Fruit fly (Drosophila melanogaster) whole organism, embryonic: ENCODE results near the gene ClC-c.

Experiments used
- Antp ChIP-seq: fragments of 200-800 bp; sonication (Bioruptor generic); optimal IDR thresholded peaks from 3 replicates; lab custom pipeline; 2016; ENCODE audit warnings: missing biosample characterization, missing genetic modification characterization
- Atf3 ChIP-seq: fragments of 200-800 bp; sonication (Bioruptor generic); optimal IDR thresholded peaks from 3 replicates; lab custom pipeline; 2016; ENCODE audit warnings: missing biosample characterization, missing genetic modification characterization
- CG10565 ChIP-seq: fragments of 200-800 bp; sonication (Bioruptor generic); optimal IDR thresholded peaks from 3 replicates; lab custom pipeline; 2016; ENCODE audit warnings: missing biosample characterization, mild to moderate bottlenecking, missing genetic modification characterization
- CG13123 ChIP-seq: fragments of 200-800 bp; sonication (Bioruptor generic); optimal IDR thresholded peaks from 2 replicates; lab custom pipeline; 2016; ENCODE audit warnings: missing biosample characterization, missing genetic modification characterization
- CG13775 ChIP-seq: fragments of 200-800 bp; sonication (Bioruptor generic); optimal IDR thresholded peaks from 3 replicates; lab custom pipeline; 2017; ENCODE audit warnings: missing biosample characterization, mild to moderate bottlenecking, missing genetic modification characterization
- CG14050 ChIP-seq: fragments of 200-800 bp; sonication (Bioruptor generic); IDR thresholded peaks from 3 replicates; pipeline ENCODE4 v1.3.6; 2022; ENCODE audit warnings: missing biosample characterization, missing genetic modification characterization
- CG15073 ChIP-seq: fragments of 200-800 bp; sonication (Bioruptor generic); optimal IDR thresholded peaks from 2 replicates; lab custom pipeline; 2016; ENCODE audit warnings: missing biosample characterization, missing genetic modification characterization
- CG1529 ChIP-seq: fragments of 200-800 bp; sonication (Bioruptor generic); optimal IDR thresholded peaks from 3 replicates; lab custom pipeline; 2018; ENCODE audit warnings: missing biosample characterization, missing genetic modification characterization
- CG1603 ChIP-seq: fragments of 200-800 bp; sonication (Bioruptor generic); optimal IDR thresholded peaks from 2 replicates; lab custom pipeline; 2019; ENCODE audit warnings: missing biosample characterization, mild to moderate bottlenecking, missing genetic modification characterization, moderate library complexity
- CG16815 ChIP-seq: fragments of 200-800 bp; sonication (Bioruptor generic); optimal IDR thresholded peaks from 3 replicates; lab custom pipeline; 2017; ENCODE audit warnings: missing biosample characterization, mild to moderate bottlenecking, missing genetic modification characterization
- CG17612 ChIP-seq: fragments of 200-800 bp; sonication (Bioruptor generic); IDR thresholded peaks from 2 replicates; pipeline ENCODE4 v1.3.6; 2022; ENCODE audit warnings: missing biosample characterization, missing genetic modification characterization
- CG2120 ChIP-seq: fragments of 200-800 bp; sonication (Bioruptor generic); optimal IDR thresholded peaks from 3 replicates; lab custom pipeline; 2016; ENCODE audit warnings: missing biosample characterization, missing genetic modification characterization
- CG2199 ChIP-seq: fragments of 200-800 bp; sonication (Bioruptor generic); IDR thresholded peaks from 3 replicates; pipeline ENCODE4 v1.3.6; 2022; ENCODE audit warnings: missing biosample characterization, missing genetic modification characterization
- CG2202 ChIP-seq: fragments of 200-800 bp; sonication (Bioruptor generic); optimal IDR thresholded peaks from 2 replicates; lab custom pipeline; 2018; ENCODE audit warnings: missing biosample characterization, mild to moderate bottlenecking, missing genetic modification characterization
- CG34224 ChIP-seq: fragments of 200-800 bp; sonication (Bioruptor generic); IDR thresholded peaks from 3 replicates; pipeline ENCODE4 v1.3.6; 2022; ENCODE audit warnings: missing biosample characterization, missing genetic modification characterization; ENCODE audit not compliant: partially characterized antibody
- CG7839 ChIP-seq: fragments of 200-800 bp; sonication (Bioruptor generic); optimal IDR thresholded peaks from 3 replicates; lab custom pipeline; 2018; ENCODE audit warnings: missing biosample characterization, mild to moderate bottlenecking, missing genetic modification characterization, moderate library complexity
- CG9727 ChIP-seq: fragments of 200-800 bp; sonication (Bioruptor generic); optimal IDR thresholded peaks from 3 replicates; lab custom pipeline; 2017; ENCODE audit warnings: missing biosample characterization, mild to moderate bottlenecking, missing genetic modification characterization
- CkIIα-i1 ChIP-seq: fragments of 200-800 bp; sonication (Bioruptor generic); IDR thresholded peaks from 2 replicates; pipeline ENCODE4 v1.3.6; 2022; ENCODE audit warnings: missing biosample characterization, missing genetic modification characterization
- Doc2 ChIP-seq: fragments of 200-800 bp; sonication (Bioruptor generic); IDR thresholded peaks from 2 replicates; pipeline ENCODE4 v1.3.6; 2022; ENCODE audit warnings: missing biosample characterization, missing genetic modification characterization
- Fer3 ChIP-seq: fragments of 200-800 bp; sonication (Bioruptor generic); optimal IDR thresholded peaks from 2 replicates; lab custom pipeline; 2018; ENCODE audit warnings: missing biosample characterization, mild to moderate bottlenecking, missing genetic modification characterization, moderate library complexity
- HmgD ChIP-seq: fragments of 200-800 bp; sonication (Bioruptor generic); optimal IDR thresholded peaks from 3 replicates; lab custom pipeline; 2016; ENCODE audit warnings: missing biosample characterization, missing genetic modification characterization
- Lpt ChIP-seq: fragments of >200 bp; optimal IDR thresholded peaks from 2 replicates; lab custom pipeline; 2018; ENCODE audit warnings: missing biosample characterization, missing genetic modification characterization
- Meics ChIP-seq: fragments of 200-800 bp; sonication (Bioruptor generic); optimal IDR thresholded peaks from 2 replicates; lab custom pipeline; 2017; ENCODE audit warnings: missing biosample characterization, mild to moderate bottlenecking, missing genetic modification characterization
- Nf-YA ChIP-seq: fragments of 200-800 bp; sonication (Bioruptor generic); IDR thresholded peaks from 2 replicates; pipeline ENCODE4 v1.3.6; 2022; ENCODE audit warnings: missing biosample characterization, missing genetic modification characterization
- Optix ChIP-seq: fragments of 200-800 bp; sonication (Bioruptor generic); IDR thresholded peaks from 3 replicates; pipeline ENCODE4 v1.3.6; 2022; ENCODE audit warnings: missing biosample characterization, missing genetic modification characterization
- Poxn ChIP-seq: fragments of 200-800 bp; sonication (Bioruptor generic); IDR thresholded peaks from 2 replicates; pipeline ENCODE4 v1.3.6; 2022; ENCODE audit warnings: missing biosample characterization, missing genetic modification characterization
- Scr ChIP-seq: fragments of 200-800 bp; sonication (Bioruptor generic); IDR thresholded peaks from 2 replicates; pipeline ENCODE4 v1.3.6; 2022; ENCODE audit warnings: missing biosample characterization, missing genetic modification characterization; ENCODE audit not compliant: partially characterized antibody
- abd-A ChIP-seq: fragments of 200-800 bp; sonication (Bioruptor generic); optimal IDR thresholded peaks from 3 replicates; lab custom pipeline; 2019; ENCODE audit warnings: missing biosample characterization, mild to moderate bottlenecking, missing genetic modification characterization, moderate library complexity
- ash1 ChIP-seq: fragments of 200-800 bp; sonication (Bioruptor generic); optimal IDR thresholded peaks from 2 replicates; lab custom pipeline; 2018; ENCODE audit warnings: missing biosample characterization, mild to moderate bottlenecking, missing genetic modification characterization
- cg ChIP-seq: fragments of 200-800 bp; sonication (Bioruptor generic); optimal IDR thresholded peaks from 3 replicates; lab custom pipeline; 2019; ENCODE audit warnings: missing biosample characterization, mild to moderate bottlenecking, missing genetic modification characterization, moderate library complexity
- chif ChIP-seq, 2 experiments: fragments of 200-800 bp; sonication (Bioruptor generic); optimal IDR thresholded peaks; 3 replicates each; lab custom pipeline; 2016; ENCODE audit warnings: missing biosample characterization in 2 of 2, missing genetic modification characterization in 2 of 2
- crp ChIP-seq, 2 experiments: fragments of 200-800 bp; sonication (Bioruptor generic); optimal IDR thresholded peaks; 2 replicates in 1 of 2; 3 replicates in 1 of 2; lab custom pipeline; 2017; ENCODE audit warnings: missing biosample characterization in 2 of 2, missing genetic modification characterization in 2 of 2, mild to moderate bottlenecking in 1 of 2, moderate library complexity in 1 of 2
- cwo ChIP-seq: fragments of 200-800 bp; sonication (Bioruptor generic); optimal IDR thresholded peaks from 3 replicates; lab custom pipeline; 2017; ENCODE audit warnings: missing biosample characterization, missing genetic modification characterization, mild to moderate bottlenecking, moderate library complexity, missing genetic modification reagents
- dimm ChIP-seq: fragments of 200-800 bp; sonication (Bioruptor generic); IDR thresholded peaks from 2 replicates; pipeline ENCODE4 v1.3.6; 2022; ENCODE audit warnings: missing biosample characterization, missing genetic modification characterization
- dm ChIP-seq: fragments of 200-800 bp; sonication (Bioruptor generic); optimal IDR thresholded peaks from 3 replicates; lab custom pipeline; 2016; ENCODE audit warnings: missing biosample characterization, missing genetic modification characterization
- dmrt11E ChIP-seq: fragments of 200-800 bp; sonication (Bioruptor generic); optimal IDR thresholded peaks from 3 replicates; lab custom pipeline; 2018; ENCODE audit warnings: missing biosample characterization, mild to moderate bottlenecking, missing genetic modification characterization, moderate library complexity
- fru ChIP-seq: fragments of >200 bp; optimal IDR thresholded peaks from 2 replicates; lab custom pipeline; 2017
- gce ChIP-seq: fragments of 200-800 bp; sonication (Bioruptor generic); IDR thresholded peaks from 3 replicates; pipeline ENCODE4 v1.3.6; 2022; ENCODE audit warnings: missing biosample characterization, missing genetic modification characterization
- her ChIP-seq: fragments of 200-800 bp; sonication (Bioruptor generic); optimal IDR thresholded peaks from 2 replicates; lab custom pipeline; 2016; ENCODE audit warnings: missing biosample characterization, missing genetic modification characterization
- mam ChIP-seq: fragments of 200-800 bp; sonication (Bioruptor generic); optimal IDR thresholded peaks from 3 replicates; lab custom pipeline; 2016; ENCODE audit warnings: missing biosample characterization, missing genetic modification characterization
- nerfin-2 ChIP-seq: fragments of 200-800 bp; sonication (Bioruptor generic); IDR thresholded peaks from 2 replicates; pipeline ENCODE4 v1.3.6; 2022; ENCODE audit warnings: missing biosample characterization, missing genetic modification characterization; ENCODE audit not compliant: partially characterized antibody
- pnt ChIP-seq: fragments of 200-800 bp; sonication (Bioruptor generic); optimal IDR thresholded peaks from 3 replicates; lab custom pipeline; 2016; ENCODE audit warnings: missing biosample characterization, missing genetic modification characterization
- prd ChIP-seq, 3 experiments: fragments of >200 bp in 2 of 3; fragments of 200-800 bp in 1 of 3; sonication (Bioruptor generic) in 1 of 3; optimal IDR thresholded peaks in 2 of 3; IDR thresholded peaks in 1 of 3; 2 replicates in 2 of 3; 3 replicates in 1 of 3; pipeline versions ENCODE4 v1.3.6 to Lab custom; 2017 to 2022; ENCODE audit warnings: missing biosample characterization in 1 of 3, missing genetic modification characterization in 1 of 3
- ranshi ChIP-seq: fragments of 200-800 bp; sonication (Bioruptor generic); IDR thresholded peaks from 2 replicates; pipeline ENCODE4 v1.3.6; 2022; ENCODE audit warnings: missing biosample characterization, missing genetic modification characterization
- row ChIP-seq: fragments of 200-800 bp; sonication (Bioruptor generic); IDR thresholded peaks from 3 replicates; pipeline ENCODE4 v1.3.6; 2022; ENCODE audit warnings: missing biosample characterization, missing genetic modification characterization
- sqz ChIP-seq: fragments of 200-800 bp; sonication (Bioruptor generic); optimal IDR thresholded peaks from 3 replicates; lab custom pipeline; 2018; ENCODE audit warnings: missing biosample characterization, mild to moderate bottlenecking, missing genetic modification characterization
- tll ChIP-seq, 2 experiments: fragments of 200-800 bp in 1 of 2; fragments of >200 bp in 1 of 2; sonication (Bioruptor generic) in 1 of 2; optimal IDR thresholded peaks; 2 replicates each; lab custom pipeline; 2017 to 2019; ENCODE audit warnings: missing biosample characterization in 2 of 2, missing genetic modification characterization in 2 of 2, mild to moderate bottlenecking in 1 of 2, moderate library complexity in 1 of 2
- usp ChIP-seq: fragments of >200 bp; optimal IDR thresholded peaks from 2 replicates; lab custom pipeline; 2017; ENCODE audit warnings: missing biosample characterization, missing genetic modification characterization
- vnd ChIP-seq: fragments of 200-800 bp; sonication (Bioruptor generic); IDR thresholded peaks from 3 replicates; pipeline ENCODE4 v1.3.6; 2022; ENCODE audit warnings: missing biosample characterization, missing genetic modification characterization; ENCODE audit not compliant: partially characterized antibody
- wor ChIP-seq: fragments of 200-800 bp; sonication (Bioruptor generic); IDR thresholded peaks from 2 replicates; pipeline ENCODE4 v1.3.6; 2022; ENCODE audit warnings: missing biosample characterization, missing genetic modification characterization

Gene ClC-c

DNA sequence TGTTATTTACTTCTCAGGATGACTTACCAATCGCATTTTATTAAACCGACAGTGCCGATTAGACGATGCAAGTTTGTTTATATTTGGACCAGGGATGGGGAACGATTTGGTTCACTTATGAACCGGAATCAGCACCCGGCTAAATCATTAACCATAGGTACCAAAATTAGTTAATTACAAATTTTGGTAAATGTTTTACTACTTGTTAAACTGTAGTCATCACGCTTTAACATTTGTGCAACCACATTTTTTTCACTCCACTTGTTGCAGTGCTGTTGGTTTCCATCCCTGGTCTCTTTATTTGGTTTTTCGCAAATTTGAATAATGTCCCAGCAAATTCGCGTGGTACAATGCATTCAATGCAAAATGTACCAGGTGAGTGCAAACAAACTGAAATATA is 15.3 kb downstream of the ClC-c start, which contains the start of the genes IntS9 and CG43295 (continued):
- TF ChIP-seq abd-A (tag; lab: Kevin White, UChicago) (no peak), chif (GFP tag; optimal IDR thresholded peaks at IDR 0.05; lab: Kevin White, UChicago) (peak; percentile 79 to 85), Poxn (GFP tag; lab: Robert Waterston, UW) (0 out of 2 replicates have a peak, but pooled peaks have one; percentile 8), Antp (GFP tag; lab: Kevin White, UChicago) (peak; percentile 89), Atf3 (GFP tag; lab: Kevin White, UChicago) (peak; percentile 79), CG1529 (GFP tag; lab: Kevin White, UChicago) (no peak), usp (GFP tag; lab: Kevin White, UChicago) (no peak), cg (GFP tag; lab: Kevin White, UChicago) (no peak), CG10565 (GFP tag; lab: Kevin White, UChicago) (peak; percentile 31), Lpt (GFP tag; lab: Kevin White, UChicago) (no peak), ash1 (no peak), her (GFP tag; lab: Kevin White, UChicago) (peak; percentile 77), Scr (GFP tag; lab: Robert Waterston, UW) (peak; percentile 37), wor (peak; percentile 69), HmgD (peak; percentile 39), CG16815 (peak; percentile 65), CG34224 (GFP tag; lab: Robert Waterston, UW) (peak; percentile 35; the same call in 1 of the 3 replicates), CG13123 (peak; percentile 82), nerfin-2 (GFP tag; lab: Robert Waterston, UW) (no peak), vnd (no peak), CG2199 (GFP tag; lab: Robert Waterston, UW) (peak; percentile 74; the same call in 2 of the 3 replicates), tll (GFP tag; optimal IDR thresholded peaks at IDR 0.05; lab: Kevin White, UChicago) (no peak), CG1603 (tag; lab: Kevin White, UChicago) (peak; percentile 92), Nf-YA (GFP tag; lab: Robert Waterston, UW) (peak; percentile 65; the same call in 1 of the 2 replicates), CG13775 (GFP tag; lab: Kevin White, UChicago) (peak; percentile 84), sqz (GFP tag; lab: Kevin White, UChicago) (no peak), dmrt11E (tag; lab: Kevin White, UChicago) (peak; percentile 82), CG9727 (GFP tag; lab: Kevin White, UChicago) (peak; percentile 78), ranshi (GFP tag; lab: Robert Waterston, UW) (peak; percentile 85), dimm (GFP tag; lab: Robert Waterston, UW) (0 out of 2 replicates have a peak, but pooled peaks have one; percentile 19), row (GFP tag; lab: Robert Waterston, UW) (peak; percentile 93), Fer3 (tag; lab: Kevin White, UChicago) (peak; percentile 74), CG14050 (GFP tag; lab: Robert Waterston, UW) (peak; percentile 79), CkIIα-i1 (0 out of 2 replicates have a peak, but pooled peaks have one; percentile 25), Meics (GFP tag; lab: Kevin White, UChicago) (peak; percentile 69), cwo (no peak), CG15073 (GFP tag; lab: Kevin White, UChicago) (peak; percentile 42), prd (optimal IDR thresholded peaks at IDR 0.05; lab: Kevin White, UChicago) (no peak), prd (GFP tag; IDR thresholded peaks at IDR 0.05; lab: Robert Waterston, UW) (peak; percentile 93), crp (GFP tag; optimal IDR thresholded peaks at IDR 0.05; lab: Kevin White, UChicago) (peak in 1 of 2 experiments; percentile 34), Doc2 (no peak), CG17612 (GFP tag; lab: Robert Waterston, UW) (peak; percentile 47; the same call in 1 of the 2 replicates), fru (lab: Kevin White, UChicago) (no peak), CG2120 (GFP tag; lab: Kevin White, UChicago) (peak; percentile 90), pnt (peak; percentile 83), CG2202 (tag; lab: Kevin White, UChicago) (peak; percentile 55), CG7839 (no peak), gce (GFP tag; lab: Robert Waterston, UW) (peak; percentile 83), Optix (GFP tag; lab: Robert Waterston, UW) (peak; percentile 82), mam (GFP tag; lab: Kevin White, UChicago) (peak; percentile 89), dm (GFP tag; lab: Kevin White, UChicago) (peak; percentile 74)
